Worm (Caenorhabditis elegans): ENCODE measurements around the gene W01A11.7.

The W01A11.7 gene

DNA sequence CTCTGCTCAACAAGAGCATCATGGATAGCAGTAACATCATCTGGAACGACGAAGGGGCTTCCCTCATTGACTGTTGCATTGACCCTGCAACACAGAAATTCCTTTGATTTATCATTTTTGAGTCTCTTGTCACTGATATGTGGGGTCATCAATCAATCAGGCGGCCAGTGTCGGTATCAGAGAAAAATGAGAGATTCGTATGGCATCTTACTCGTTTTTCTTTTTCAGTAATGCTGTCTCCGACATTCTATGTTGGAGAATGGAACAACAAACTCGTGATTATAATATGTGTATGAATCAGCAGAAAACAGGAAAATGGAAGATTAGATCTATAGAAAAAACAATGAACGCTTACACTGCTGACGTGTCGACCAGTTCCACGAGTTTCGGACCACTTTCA, 2.0 kb downstream of the W01A11.7 start:
- no peak for TF ChIP-seq cog-1 (tag; optimal IDR thresholded peaks at IDR 0.05)
- no peak for TF ChIP-seq med-1 (GFP tag; optimal IDR thresholded peaks at IDR 0.05; ENCODE audit: insufficient read depth)
- TF ChIP-seq ref-1 (GFP tag; conservative IDR thresholded peaks at IDR 0.05) = no peak
- no peak for TF ChIP-seq klf-2 (GFP tag; conservative IDR thresholded peaks at IDR 0.05)
- TF ChIP-seq ztf-29 (GFP tag; IDR thresholded peaks at IDR 0.05) = no peak
- no peak for TF ChIP-seq T22C8.4 (GFP tag; IDR thresholded peaks at IDR 0.05)
- no peak for TF ChIP-seq ztf-23 (GFP tag; IDR thresholded peaks at IDR 0.05)
- TF ChIP-seq flt-1 (GFP tag; IDR thresholded peaks at IDR 0.05) = no peak
- no peak for TF ChIP-seq tab-1 (GFP tag; IDR thresholded peaks at IDR 0.05)

DNA sequence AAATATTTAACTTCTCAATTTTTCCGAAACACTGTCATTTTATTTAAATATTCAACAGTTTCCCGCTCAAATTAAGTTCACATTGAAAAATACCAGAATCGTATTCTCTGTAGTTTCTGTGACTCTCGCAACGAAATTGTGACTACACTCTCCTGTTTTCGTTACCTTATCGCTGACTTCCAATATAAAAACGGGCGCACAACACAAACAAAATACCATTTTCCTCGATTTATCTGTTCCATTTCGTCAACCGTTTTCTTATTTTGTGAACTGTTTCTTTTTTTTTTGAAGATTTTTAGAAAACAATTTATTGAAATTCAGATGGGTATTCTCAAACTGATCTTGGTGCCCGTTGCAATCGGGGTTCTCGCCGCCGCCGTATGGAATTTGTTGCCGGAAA, 6.3 kb downstream of the W01A11.7 start, which contains the start of gene W01A11.1:
Gene W01A11.1, plus strand, starts transcription at position 322 of the 400 bp plus-strand sequence.
- TF ChIP-seq ztf-23 (GFP tag; IDR thresholded peaks at IDR 0.05) (no peak), ztf-29 (GFP tag; IDR thresholded peaks at IDR 0.05) (no peak), flt-1 (GFP tag; IDR thresholded peaks at IDR 0.05) (no peak), T22C8.4 (GFP tag; IDR thresholded peaks at IDR 0.05) (no peak), ref-1 (GFP tag; conservative IDR thresholded peaks at IDR 0.05) (no peak), klf-2 (GFP tag; conservative IDR thresholded peaks at IDR 0.05) (no peak), cog-1 (tag; optimal IDR thresholded peaks at IDR 0.05) (no peak), tab-1 (GFP tag; IDR thresholded peaks at IDR 0.05) (no peak), med-1 (GFP tag; optimal IDR thresholded peaks at IDR 0.05; ENCODE audit: insufficient read depth) (no peak)

DNA sequence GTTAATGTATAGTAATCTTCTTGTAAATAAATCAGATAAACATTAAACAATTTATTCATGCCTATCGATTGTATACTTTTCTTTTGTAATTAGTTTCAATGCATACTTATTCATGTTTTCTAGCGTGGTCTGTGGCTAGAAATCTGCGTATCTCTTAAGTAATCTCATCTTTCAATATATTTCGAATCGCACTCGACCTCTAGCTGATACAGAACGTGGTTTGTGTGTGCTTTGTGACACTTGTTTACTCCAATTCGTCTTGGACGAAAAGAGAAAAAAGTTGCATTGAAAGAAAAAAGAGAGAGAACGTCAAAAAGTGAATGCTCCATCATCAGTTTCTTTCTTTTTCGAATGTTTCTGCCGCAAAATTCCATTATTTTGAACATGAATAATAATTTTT, 6.7 kb downstream of the W01A11.7 start:
- TF ChIP-seq ref-1 (GFP tag; conservative IDR thresholded peaks at IDR 0.05) (no peak), med-1 (GFP tag; optimal IDR thresholded peaks at IDR 0.05; ENCODE audit: insufficient read depth) (no peak), ztf-23 (GFP tag; IDR thresholded peaks at IDR 0.05) (no peak), ztf-29 (GFP tag; IDR thresholded peaks at IDR 0.05) (no peak), klf-2 (GFP tag; conservative IDR thresholded peaks at IDR 0.05) (no peak), cog-1 (tag; optimal IDR thresholded peaks at IDR 0.05) (no peak), T22C8.4 (GFP tag; IDR thresholded peaks at IDR 0.05) (no peak), flt-1 (GFP tag; IDR thresholded peaks at IDR 0.05) (no peak), tab-1 (GFP tag; IDR thresholded peaks at IDR 0.05) (no peak)

DNA sequence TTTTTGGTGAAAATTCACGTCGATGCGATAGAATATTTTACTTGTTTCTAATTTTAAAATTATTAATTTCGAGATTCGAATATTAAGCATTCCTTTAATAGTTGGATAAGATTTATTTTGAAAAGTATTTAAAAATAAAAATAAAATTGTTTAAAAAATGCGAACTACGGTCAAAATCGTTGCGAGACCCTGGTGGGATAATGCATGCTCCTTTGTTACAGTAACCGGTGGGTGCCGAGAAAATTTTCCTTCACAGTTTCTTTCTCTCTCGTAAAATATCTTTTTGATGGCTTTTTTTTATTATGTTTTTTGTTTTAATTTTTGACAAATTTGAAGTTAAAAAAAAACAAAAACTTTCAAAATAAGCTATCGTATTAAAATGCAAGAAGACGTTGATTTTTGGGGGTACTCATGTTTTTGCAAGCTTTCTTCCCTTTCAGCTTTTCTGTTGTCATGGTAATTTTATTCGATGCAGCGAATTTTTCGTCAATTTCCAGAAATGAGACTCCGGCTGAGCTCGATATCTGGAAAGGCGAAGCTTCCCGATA, 8.5 kb downstream of the W01A11.7 start, which contains the start of gene dgtr-1:
Gene dgtr-1, plus strand, starts transcription at position 498 of the 548 bp plus-strand sequence.
- no peak for TF ChIP-seq cog-1 (tag; optimal IDR thresholded peaks at IDR 0.05)
- TF ChIP-seq ztf-29 (GFP tag; IDR thresholded peaks at IDR 0.05) = no peak
- no peak for TF ChIP-seq ref-1 (GFP tag; conservative IDR thresholded peaks at IDR 0.05)
- no peak for TF ChIP-seq med-1 (GFP tag; optimal IDR thresholded peaks at IDR 0.05; ENCODE audit: insufficient read depth)
- TF ChIP-seq T22C8.4 (GFP tag; IDR thresholded peaks at IDR 0.05) = no peak
- TF ChIP-seq flt-1 (GFP tag; IDR thresholded peaks at IDR 0.05) = no peak
- TF ChIP-seq ztf-23 (GFP tag; IDR thresholded peaks at IDR 0.05) = no peak
- no peak for TF ChIP-seq klf-2 (GFP tag; conservative IDR thresholded peaks at IDR 0.05)
- TF ChIP-seq tab-1 (GFP tag; IDR thresholded peaks at IDR 0.05) = no peak

DNA sequence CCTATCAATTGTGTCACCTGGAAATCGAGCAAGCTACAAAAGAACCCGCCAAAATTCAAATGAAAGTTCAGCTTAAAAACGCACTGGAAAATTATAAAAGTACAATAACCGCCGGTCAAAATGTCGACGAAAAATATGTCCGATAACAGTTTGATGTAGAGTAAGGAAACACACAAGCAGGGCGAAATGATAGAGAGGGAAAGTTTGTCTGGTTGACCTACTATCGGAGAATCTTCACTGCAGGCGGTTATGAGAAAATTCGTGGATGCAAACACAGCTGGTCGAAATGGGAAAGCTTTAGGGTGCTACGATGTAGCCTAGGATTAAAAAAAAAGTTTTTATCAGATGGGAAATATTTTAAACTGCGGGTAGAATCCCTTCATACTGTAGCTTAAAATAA, 9.8 kb downstream of the W01A11.7 start:
- TF ChIP-seq ztf-29 (GFP tag; IDR thresholded peaks at IDR 0.05) (no peak), T22C8.4 (GFP tag; IDR thresholded peaks at IDR 0.05) (no peak), ref-1 (GFP tag; conservative IDR thresholded peaks at IDR 0.05) (no peak), flt-1 (GFP tag; IDR thresholded peaks at IDR 0.05) (no peak), klf-2 (GFP tag; conservative IDR thresholded peaks at IDR 0.05) (no peak), tab-1 (GFP tag; IDR thresholded peaks at IDR 0.05) (no peak), med-1 (GFP tag; optimal IDR thresholded peaks at IDR 0.05; ENCODE audit: insufficient read depth) (no peak), cog-1 (tag; optimal IDR thresholded peaks at IDR 0.05) (no peak), ztf-23 (GFP tag; IDR thresholded peaks at IDR 0.05) (no peak)

DNA sequence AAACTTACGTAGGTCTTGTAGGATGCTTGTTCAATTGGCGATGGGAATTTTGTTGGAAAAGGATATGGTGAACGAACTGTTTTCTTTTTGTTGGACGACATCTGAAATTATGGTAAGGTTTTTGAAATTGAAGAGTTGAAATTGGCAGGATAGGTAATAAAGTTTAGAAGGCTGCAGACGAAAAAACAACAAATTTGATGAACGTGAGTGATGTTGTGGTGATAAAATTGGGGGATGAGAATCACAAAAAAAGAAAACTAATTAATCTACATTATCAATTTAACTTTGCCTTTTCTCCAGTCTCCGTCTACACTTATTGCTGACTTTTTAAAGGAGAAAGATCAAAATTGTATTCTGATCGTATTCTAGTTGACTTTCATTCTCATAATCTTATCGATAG, 11.4 kb downstream of the W01A11.7 start, which contains the start of gene cpt-6:
Gene cpt-6, minus strand, starts transcription at position 101 of the 400 bp plus-strand sequence.
- TF ChIP-seq med-1 (GFP tag; optimal IDR thresholded peaks at IDR 0.05; ENCODE audit: insufficient read depth) (no peak), cog-1 (tag; optimal IDR thresholded peaks at IDR 0.05) (no peak), ztf-23 (GFP tag; IDR thresholded peaks at IDR 0.05) (no peak), flt-1 (GFP tag; IDR thresholded peaks at IDR 0.05) (no peak), ref-1 (GFP tag; conservative IDR thresholded peaks at IDR 0.05) (no peak), T22C8.4 (GFP tag; IDR thresholded peaks at IDR 0.05) (no peak), tab-1 (GFP tag; IDR thresholded peaks at IDR 0.05) (no peak), klf-2 (GFP tag; conservative IDR thresholded peaks at IDR 0.05) (no peak)

DNA sequence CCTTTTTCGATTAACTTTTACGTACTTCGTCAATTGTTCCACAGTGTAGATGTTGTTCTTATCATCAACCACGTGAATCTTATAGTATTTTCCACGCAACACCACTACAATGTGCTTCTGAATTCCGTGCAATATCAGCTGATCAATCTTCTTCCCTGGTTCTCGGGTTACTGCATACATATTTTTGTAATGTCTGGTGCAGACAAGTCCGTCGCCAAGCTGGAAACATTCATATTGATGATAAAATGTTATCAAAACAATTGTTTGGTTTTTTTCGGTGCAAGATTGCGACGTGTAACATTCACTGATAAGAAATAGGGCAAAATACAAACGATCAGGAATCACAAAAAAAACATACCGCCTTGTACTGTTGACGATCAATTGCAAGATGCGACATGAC, 12.7 kb downstream of the W01A11.7 start:
- TF ChIP-seq flt-1 (GFP tag; IDR thresholded peaks at IDR 0.05) (no peak), ztf-23 (GFP tag; IDR thresholded peaks at IDR 0.05) (no peak), med-1 (GFP tag; optimal IDR thresholded peaks at IDR 0.05; ENCODE audit: insufficient read depth) (no peak), cog-1 (tag; optimal IDR thresholded peaks at IDR 0.05) (no peak), ztf-29 (GFP tag; IDR thresholded peaks at IDR 0.05) (no peak), ref-1 (GFP tag; conservative IDR thresholded peaks at IDR 0.05) (no peak), T22C8.4 (GFP tag; IDR thresholded peaks at IDR 0.05) (no peak), klf-2 (GFP tag; conservative IDR thresholded peaks at IDR 0.05) (no peak)

DNA sequence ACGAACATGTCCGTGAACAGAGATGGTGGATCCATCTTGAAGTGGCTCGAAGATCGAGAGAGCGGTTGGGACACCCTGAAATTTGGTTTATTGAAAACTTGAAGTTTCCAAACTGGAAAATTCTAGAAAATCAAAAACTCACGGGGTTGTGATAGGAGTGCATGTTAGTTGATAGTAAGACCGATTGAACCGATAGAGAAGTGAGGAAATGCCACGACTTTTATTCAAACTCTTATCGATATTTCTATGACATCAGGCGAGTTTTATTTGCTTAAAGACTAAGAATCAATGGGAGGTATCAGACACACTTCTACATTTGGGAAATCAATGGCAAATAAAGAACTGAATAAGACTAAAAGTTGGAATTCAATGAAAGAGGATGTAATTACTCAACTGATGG, 16.3 kb downstream of the W01A11.7 start, which contains the start of gene lec-10:
Gene lec-10, minus strand, starts transcription at position 272 of the 400 bp plus-strand sequence.
- TF ChIP-seq tab-1 (GFP tag; IDR thresholded peaks at IDR 0.05) = no peak
- 0 out of 2 replicates have a peak, but pooled peaks have one; percentile 12 for TF ChIP-seq T22C8.4 (GFP tag; IDR thresholded peaks at IDR 0.05)

DNA sequence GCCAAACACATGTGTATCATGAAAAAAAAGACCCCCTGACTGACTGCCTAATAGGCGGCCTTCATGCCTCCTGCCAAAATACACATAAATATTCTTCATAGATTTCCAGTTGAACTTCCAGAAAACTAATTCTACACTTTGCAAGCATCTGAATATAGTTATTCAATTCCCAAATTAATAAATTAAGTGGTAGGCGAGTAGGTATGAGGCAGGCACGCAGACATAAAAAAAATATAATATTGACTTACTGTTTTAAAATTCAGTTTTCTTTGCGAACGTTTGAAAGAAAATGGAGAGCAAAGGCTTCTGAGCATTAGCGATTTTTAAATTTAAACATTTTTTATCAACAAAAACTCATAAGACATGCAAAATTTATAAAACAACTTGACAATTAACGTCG, 17.3 kb downstream of the W01A11.7 start:
- no peak for TF ChIP-seq tab-1 (GFP tag; IDR thresholded peaks at IDR 0.05)
- TF ChIP-seq flt-1 (GFP tag; IDR thresholded peaks at IDR 0.05) = no peak
- TF ChIP-seq ref-1 (GFP tag; conservative IDR thresholded peaks at IDR 0.05) = no peak
- no peak for TF ChIP-seq med-1 (GFP tag; optimal IDR thresholded peaks at IDR 0.05; ENCODE audit: insufficient read depth)
- no peak for TF ChIP-seq ztf-29 (GFP tag; IDR thresholded peaks at IDR 0.05)
- TF ChIP-seq ztf-23 (GFP tag; IDR thresholded peaks at IDR 0.05) = no peak
- TF ChIP-seq cog-1 (tag; optimal IDR thresholded peaks at IDR 0.05) = no peak
- TF ChIP-seq klf-2 (GFP tag; conservative IDR thresholded peaks at IDR 0.05) = no peak
- no peak for TF ChIP-seq T22C8.4 (GFP tag; IDR thresholded peaks at IDR 0.05)

DNA sequence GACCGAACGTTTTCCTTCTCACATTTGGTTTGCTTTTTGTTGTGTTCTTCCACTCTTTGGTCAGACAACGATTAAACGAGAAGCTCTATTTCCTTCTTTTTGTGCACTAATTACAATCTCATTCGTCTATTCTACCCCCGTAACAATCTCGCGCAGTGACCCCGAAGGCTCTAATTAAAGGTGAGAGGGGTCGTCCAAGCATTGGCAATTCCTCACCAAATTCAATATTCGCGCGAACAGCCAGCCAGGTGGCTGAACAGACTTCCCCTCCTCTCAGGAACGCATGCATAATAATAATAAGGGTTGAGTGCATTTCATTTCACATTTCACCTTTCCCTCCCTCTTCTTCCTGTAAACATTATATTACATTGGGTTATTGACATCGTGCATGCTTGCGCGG, 20.1 kb downstream of the W01A11.7 start:
- no peak for TF ChIP-seq ztf-29 (GFP tag; IDR thresholded peaks at IDR 0.05)
- peak; percentile 12 for TF ChIP-seq cog-1 (tag; optimal IDR thresholded peaks at IDR 0.05)
- no peak for TF ChIP-seq klf-2 (GFP tag; conservative IDR thresholded peaks at IDR 0.05)

Measured in whole organism, midembryonic.